Worm (Caenorhabditis elegans) whole organism, young adult: ENCODE data around the gene cdf-1.

ENCODE experiments used
- B0261.1 ChIP-seq: sonication (generic microtip); optimal IDR thresholded peaks from 2 replicates; lab custom pipeline; 2016; ENCODE audit warnings: mild to moderate bottlenecking, missing genetic modification characterization, moderate library complexity, missing compliant biosample characterization
- C17E4.6 ChIP-seq: fragments of 200-800 bp; sonication (Bioruptor generic); IDR thresholded peaks from 2 replicates; pipeline ENCODE4 v1.3.6; 2022; ENCODE audit warnings: missing genetic modification reagents, missing genetic modification characterization, missing compliant biosample characterization
- F10E7.11 ChIP-seq: sonication (generic microtip); optimal IDR thresholded peaks from 2 replicates; lab custom pipeline; 2017; ENCODE audit warnings: mild to moderate bottlenecking, missing genetic modification characterization, moderate library complexity, missing compliant biosample characterization
- F22D6.2 ChIP-seq: sonication (generic microtip); optimal IDR thresholded peaks from 2 replicates; lab custom pipeline; 2016; ENCODE audit warnings: mild to moderate bottlenecking, missing genetic modification characterization, missing compliant biosample characterization
- F33H1.4 ChIP-seq: fragments of 200-800 bp; sonication (Bioruptor generic); IDR thresholded peaks from 2 replicates; pipeline ENCODE4 v1.3.6; 2022; ENCODE audit warnings: missing genetic modification reagents, missing genetic modification characterization, missing compliant biosample characterization
- F39B2.1 ChIP-seq: fragments of 200-800 bp; sonication (Bioruptor generic); IDR thresholded peaks from 2 replicates; pipeline ENCODE4 v1.3.6; 2022; ENCODE audit warnings: missing genetic modification reagents, missing genetic modification characterization, missing compliant biosample characterization
- F49E8.2 ChIP-seq: sonication (generic microtip); optimal IDR thresholded peaks from 3 replicates; lab custom pipeline; 2017; ENCODE audit warnings: missing genetic modification characterization, mild to moderate bottlenecking, missing compliant biosample characterization, antibody characterized with exemption, moderate library complexity; ENCODE audit not compliant: insufficient read depth
- F55B11.4 ChIP-seq: sonication (generic microtip); optimal IDR thresholded peaks from 2 replicates; lab custom pipeline; 2016; ENCODE audit warnings: missing compliant biosample characterization, missing genetic modification characterization, borderline replicate concordance; ENCODE audit not compliant: insufficient read depth
- K11D2.4 ChIP-seq: fragments of 200-800 bp; sonication (Bioruptor generic); IDR thresholded peaks from 2 replicates; pipeline ENCODE4 v1.3.6; 2022; ENCODE audit warnings: missing genetic modification reagents, missing genetic modification characterization, missing compliant biosample characterization
- K12H6.12 ChIP-seq: fragments of 200-800 bp; sonication (Bioruptor generic); optimal IDR thresholded peaks from 2 replicates; lab custom pipeline; 2018; ENCODE audit warnings: mild to moderate bottlenecking, missing genetic modification characterization, missing compliant biosample characterization
- T26A5.8 ChIP-seq: sonication (generic microtip); optimal IDR thresholded peaks from 2 replicates; lab custom pipeline; 2016; ENCODE audit warnings: missing genetic modification characterization, missing compliant biosample characterization
- Y53F4B.3 ChIP-seq: fragments of 200-800 bp; sonication (Bioruptor generic); IDR thresholded peaks from 2 replicates; pipeline ENCODE4 v1.3.6; 2022; ENCODE audit warnings: missing genetic modification reagents, missing genetic modification characterization, missing compliant biosample characterization
- akir-1 ChIP-seq: fragments of 200-800 bp; sonication (Bioruptor generic); optimal IDR thresholded peaks from 2 replicates; lab custom pipeline; 2018; ENCODE audit warnings: mild to moderate bottlenecking, missing genetic modification characterization, moderate library complexity, missing compliant biosample characterization
- ama-1 ChIP-seq, 3 experiments: fragments of 150-350 bp in 1 of 3; sonication (generic microtip) in 2 of 3; optimal IDR thresholded peaks; 2 replicates each; lab custom pipeline; 2014 to 2018; ENCODE audit warnings: missing biosample characterization in 2 of 3, missing genetic modification characterization in 2 of 3, missing genetic modification reagents in 2 of 3
- attf-3 ChIP-seq: fragments of 200-800 bp; sonication (Bioruptor generic); conservative IDR thresholded peaks from 2 replicates; pipeline ENCODE4 v1.3.6; 2022; ENCODE audit warnings: missing genetic modification reagents, missing genetic modification characterization, missing compliant biosample characterization
- attf-5 ChIP-seq: fragments of 200-800 bp; sonication (Bioruptor generic); optimal IDR thresholded peaks from 2 replicates; lab custom pipeline; 2018; ENCODE audit warnings: mild to moderate bottlenecking, missing genetic modification characterization, missing compliant biosample characterization
- bed-2 ChIP-seq: fragments of 200-800 bp; sonication (Bioruptor generic); IDR thresholded peaks from 2 replicates; pipeline ENCODE4 v1.3.6; 2022; ENCODE audit warnings: missing genetic modification reagents, missing genetic modification characterization, missing compliant biosample characterization
- cebp-1 ChIP-seq, 2 experiments: fragments of 200-800 bp in 1 of 2; sonication (Bioruptor generic) in 1 of 2; sonication (generic microtip) in 1 of 2; IDR thresholded peaks in 1 of 2; optimal IDR thresholded peaks in 1 of 2; 2 replicates each; pipeline versions ENCODE4 v1.3.6 to Lab custom; 2017 to 2022; ENCODE audit warnings: missing compliant biosample characterization in 2 of 2, missing genetic modification characterization in 2 of 2, mild to moderate bottlenecking in 1 of 2, missing genetic modification reagents in 1 of 2, moderate library complexity in 1 of 2
- cebp-2 ChIP-seq: fragments of 200-800 bp; sonication (Bioruptor generic); IDR thresholded peaks from 2 replicates; pipeline ENCODE4 v1.3.6; 2022; ENCODE audit warnings: missing genetic modification characterization, missing compliant biosample characterization
- ceh-100 ChIP-seq: fragments of 200-800 bp; sonication (Bioruptor generic); IDR thresholded peaks from 2 replicates; pipeline ENCODE4 v1.3.6; 2022; ENCODE audit warnings: missing genetic modification reagents, missing genetic modification characterization, missing compliant biosample characterization
- dox-1 ChIP-seq: fragments of 200-800 bp; sonication (Bioruptor generic); IDR thresholded peaks from 2 replicates; pipeline ENCODE4 v1.3.6; 2022; ENCODE audit warnings: missing genetic modification reagents, missing genetic modification characterization, missing compliant biosample characterization
- dpff-1 ChIP-seq: sonication (generic microtip); optimal IDR thresholded peaks from 2 replicates; lab custom pipeline; 2017; ENCODE audit warnings: mild to moderate bottlenecking, missing genetic modification characterization, missing compliant biosample characterization
- dpl-1 ChIP-seq: fragments of 150-350 bp; optimal IDR thresholded peaks from 2 replicates; lab custom pipeline; 2014; ENCODE audit warnings: missing biosample characterization, missing genetic modification reagents, missing genetic modification characterization
- egl-18 ChIP-seq: fragments of 200-800 bp; sonication (Bioruptor generic); IDR thresholded peaks from 2 replicates; pipeline ENCODE4 v1.3.6; 2022; ENCODE audit warnings: missing genetic modification reagents, missing genetic modification characterization, missing compliant biosample characterization
- egrh-3 ChIP-seq: fragments of 200-800 bp; sonication (Bioruptor generic); IDR thresholded peaks from 2 replicates; pipeline ENCODE4 v1.3.6; 2022; ENCODE audit warnings: missing genetic modification reagents, missing genetic modification characterization, missing compliant biosample characterization
- ets-4 ChIP-seq: fragments of 200-800 bp; sonication (Bioruptor generic); optimal IDR thresholded peaks from 2 replicates; lab custom pipeline; 2018; ENCODE audit warnings: mild to moderate bottlenecking, missing genetic modification characterization, missing compliant biosample characterization
- hlh-12 ChIP-seq: sonication (generic microtip); optimal IDR thresholded peaks from 2 replicates; lab custom pipeline; 2016; ENCODE audit warnings: missing genetic modification characterization, missing compliant biosample characterization
- hsf-1 ChIP-seq: fragments of 200-800 bp; sonication (Bioruptor generic); IDR thresholded peaks from 2 replicates; pipeline ENCODE4 v1.3.6; 2022; ENCODE audit warnings: missing genetic modification reagents, missing genetic modification characterization, missing compliant biosample characterization
- lin-26 ChIP-seq: fragments of 200-800 bp; sonication (Bioruptor generic); IDR thresholded peaks from 2 replicates; pipeline ENCODE4 v1.3.6; 2022; ENCODE audit warnings: missing genetic modification reagents, missing genetic modification characterization, missing compliant biosample characterization
- lin-54 ChIP-seq: fragments of 200-800 bp; sonication (Bioruptor generic); optimal IDR thresholded peaks from 2 replicates; lab custom pipeline; 2018; ENCODE audit warnings: mild to moderate bottlenecking, missing genetic modification characterization, missing compliant biosample characterization
- lir-1 ChIP-seq: fragments of 200-800 bp; sonication (Bioruptor generic); conservative IDR thresholded peaks from 2 replicates; pipeline ENCODE4 v1.3.6; 2022; ENCODE audit warnings: missing genetic modification reagents, missing genetic modification characterization, missing compliant biosample characterization
- lsy-27 ChIP-seq: sonication (generic microtip); optimal IDR thresholded peaks from 2 replicates; lab custom pipeline; 2017; ENCODE audit warnings: missing genetic modification characterization, mild to moderate bottlenecking, missing compliant biosample characterization, antibody characterized with exemption, missing genotype, borderline replicate concordance; ENCODE audit not compliant: insufficient read depth
- madf-8 ChIP-seq: fragments of 200-800 bp; sonication (Bioruptor generic); conservative IDR thresholded peaks from 2 replicates; pipeline ENCODE4 v1.3.6; 2022; ENCODE audit warnings: missing genetic modification reagents, missing genetic modification characterization, missing compliant biosample characterization
- mcd-1 ChIP-seq: fragments of 200-800 bp; sonication (Bioruptor generic); IDR thresholded peaks from 2 replicates; pipeline ENCODE4 v1.3.6; 2022; ENCODE audit warnings: missing genetic modification reagents, missing genetic modification characterization, missing compliant biosample characterization
- mel-28 ChIP-seq: sonication (generic microtip); optimal IDR thresholded peaks from 2 replicates; lab custom pipeline; 2016; ENCODE audit warnings: borderline replicate concordance, mild to moderate bottlenecking, missing genetic modification characterization, missing compliant biosample characterization
- nfyb-1 ChIP-seq: fragments of 200-800 bp; sonication (Bioruptor generic); IDR thresholded peaks from 2 replicates; pipeline ENCODE4 v1.3.6; 2022; ENCODE audit warnings: missing genetic modification reagents, missing genetic modification characterization, missing compliant biosample characterization
- nhr-120 ChIP-seq: fragments of 200-800 bp; sonication (Bioruptor generic); IDR thresholded peaks from 2 replicates; pipeline ENCODE4 v1.3.6; 2022; ENCODE audit warnings: missing genetic modification characterization, missing compliant biosample characterization
- nhr-80 ChIP-seq: sonication (generic microtip); optimal IDR thresholded peaks from 2 replicates; lab custom pipeline; 2016; ENCODE audit warnings: missing genetic modification characterization, missing compliant biosample characterization
- nhr-90 ChIP-seq: sonication (generic microtip); optimal IDR thresholded peaks from 2 replicates; lab custom pipeline; 2016; ENCODE audit warnings: missing genotype, mild to moderate bottlenecking, missing genetic modification characterization, missing compliant biosample characterization
- pbrm-1 ChIP-seq: fragments of 200-800 bp; sonication (Bioruptor generic); IDR thresholded peaks from 2 replicates; pipeline ENCODE4 v1.3.6; 2022; ENCODE audit warnings: missing genetic modification reagents, missing genetic modification characterization, missing compliant biosample characterization
- snpc-1.1 ChIP-seq: sonication (generic microtip); optimal IDR thresholded peaks from 2 replicates; lab custom pipeline; 2017; ENCODE audit warnings: missing genetic modification characterization, mild to moderate bottlenecking, missing compliant biosample characterization, antibody characterized with exemption, moderate library complexity, missing genotype, missing genetic modification reagents; ENCODE audit not compliant: insufficient read depth
- sptf-2 ChIP-seq: fragments of 200-800 bp; sonication (Bioruptor generic); optimal IDR thresholded peaks from 2 replicates; lab custom pipeline; 2018; ENCODE audit warnings: mild to moderate bottlenecking, missing genetic modification characterization, missing compliant biosample characterization
- tbx-9 ChIP-seq: sonication (generic microtip); optimal IDR thresholded peaks from 2 replicates; lab custom pipeline; 2016; ENCODE audit warnings: borderline replicate concordance, missing genetic modification characterization, inconsistent platforms, missing compliant biosample characterization
- unc-130 ChIP-seq: sonication (generic microtip); optimal IDR thresholded peaks from 2 replicates; lab custom pipeline; 2016; ENCODE audit warnings: missing genetic modification reagents, missing genetic modification characterization, missing compliant biosample characterization
- ztf-25 ChIP-seq: fragments of 200-800 bp; sonication (Bioruptor generic); IDR thresholded peaks from 2 replicates; pipeline ENCODE4 v1.3.6; 2022; ENCODE audit warnings: missing genetic modification reagents, missing genetic modification characterization, missing compliant biosample characterization
- ztf-28 ChIP-seq: fragments of 200-800 bp; sonication (Bioruptor generic); IDR thresholded peaks from 2 replicates; pipeline ENCODE4 v1.3.6; 2022; ENCODE audit warnings: missing genetic modification reagents, missing genetic modification characterization, missing compliant biosample characterization

The cdf-1 gene

DNA sequence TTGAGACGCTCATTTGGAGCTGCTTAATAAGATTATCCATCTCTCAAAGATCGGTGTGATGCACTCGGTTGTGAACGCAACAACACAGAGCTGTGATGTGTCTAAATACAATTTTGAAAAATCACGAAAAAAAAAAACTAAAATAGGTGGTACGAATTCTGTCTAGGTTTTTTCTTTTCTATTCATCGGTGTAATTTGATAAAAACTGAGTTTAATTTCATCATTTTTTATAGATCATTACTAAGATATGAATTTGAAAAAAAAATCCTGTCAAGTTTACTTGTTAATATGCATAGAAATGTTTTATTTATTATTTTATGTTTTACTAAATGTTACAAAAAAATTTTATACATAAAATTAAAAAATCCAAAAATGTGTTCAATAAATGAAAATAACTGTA is 25.1 kb upstream of the cdf-1 start, which contains the start of gene ceh-60:
Gene ceh-60, minus strand, starts transcription at position 101 of the 400 bp plus-strand sequence.
- TF ChIP-seq K11D2.4 (GFP tag; lab: Robert Waterston, UW) (no peak), cebp-1 (GFP tag; IDR thresholded peaks at IDR 0.05; lab: Robert Waterston, UW) (no peak), cebp-1 (tag; optimal IDR thresholded peaks at IDR 0.05; lab: Kevin White, UChicago) (no peak), F10E7.11 (no peak), nhr-90 (tag; lab: Kevin White, UChicago) (no peak), T26A5.8 (tag; lab: Kevin White, UChicago) (no peak), dox-1 (GFP tag; lab: Robert Waterston, UW) (no peak), nhr-120 (GFP tag; lab: Robert Waterston, UW) (no peak), egrh-3 (GFP tag; lab: Robert Waterston, UW) (no peak), unc-130 (GFP tag; lab: Kevin White, UChicago) (no peak), F49E8.2 (no peak), nhr-80 (no peak), pbrm-1 (no peak), K12H6.12 (tag; lab: Kevin White, UChicago) (no peak), lin-54 (GFP tag; lab: Kevin White, UChicago) (no peak), F22D6.2 (tag; lab: Kevin White, UChicago) (no peak), hlh-12 (tag; lab: Kevin White, UChicago) (no peak), egl-18 (no peak), tbx-9 (tag; lab: Kevin White, UChicago) (no peak), lsy-27 (tag; lab: Kevin White, UChicago) (no peak)

DNA sequence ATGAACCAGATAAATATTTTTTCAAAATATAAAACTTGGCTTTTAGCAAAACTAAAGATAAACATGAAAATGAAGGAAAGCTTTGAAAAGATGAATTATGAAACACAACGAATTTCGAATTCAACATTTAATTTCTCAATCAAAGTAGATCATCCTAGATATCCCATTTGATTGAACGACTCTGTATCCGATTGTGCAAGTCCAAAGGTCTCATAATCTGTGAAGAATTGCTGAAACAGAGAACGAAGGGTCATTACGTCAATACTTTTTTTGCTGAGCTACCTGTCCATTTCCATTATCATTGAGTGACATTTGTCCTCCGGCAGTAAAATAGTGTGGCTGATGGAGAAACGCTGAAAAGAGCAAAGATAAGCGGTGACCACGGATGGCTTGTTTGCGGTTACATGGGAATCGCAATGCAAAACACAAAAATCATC is 17.7 kb upstream of the cdf-1 start:
- TF ChIP-seq nfyb-1 (GFP tag; lab: Robert Waterston, UW), result peak; percentile 90
- TF ChIP-seq Y53F4B.3 (GFP tag; lab: Robert Waterston, UW), result no peak
- TF ChIP-seq nhr-80, result peak; percentile 92
- TF ChIP-seq F39B2.1 (GFP tag; lab: Robert Waterston, UW), result no peak
- TF ChIP-seq hsf-1, result peak; percentile 36; the same call in 1 of the 2 replicates
- no peak for TF ChIP-seq F33H1.4
- TF ChIP-seq hlh-12 (tag; lab: Kevin White, UChicago), result no peak
- TF ChIP-seq egl-18, result no peak
- TF ChIP-seq dpff-1, result peak; percentile 58
- TF ChIP-seq lin-26, result no peak
- peak; percentile 41 for TF ChIP-seq ets-4 (GFP tag; lab: Kevin White, UChicago)
- no peak for TF ChIP-seq B0261.1 (tag; lab: Kevin White, UChicago)
- TF ChIP-seq C17E4.6, result peak; percentile 19; the same call in 1 of the 2 replicates
- no peak for TF ChIP-seq sptf-2
- no peak; the same call in 1 of the 2 replicates for TF ChIP-seq mcd-1 (GFP tag; lab: Robert Waterston, UW)
- TF ChIP-seq F55B11.4 (tag; lab: Kevin White, UChicago), result no peak
- TF ChIP-seq ceh-100 (GFP tag; lab: Robert Waterston, UW), result no peak
- TF ChIP-seq attf-5, result no peak
- TF ChIP-seq attf-3 (GFP tag; lab: Robert Waterston, UW), result no peak
- TF ChIP-seq mel-28 (tag; lab: Kevin White, UChicago), result no peak
- no peak for TF ChIP-seq ztf-25 (GFP tag; lab: Robert Waterston, UW)
- TF ChIP-seq bed-2 (GFP tag; lab: Robert Waterston, UW), result no peak
- TF ChIP-seq dpl-1 (GFP tag; lab: Kevin White, UChicago), result no peak
- no peak for TF ChIP-seq lir-1 (GFP tag; lab: Robert Waterston, UW)
- TF ChIP-seq madf-8 (GFP tag; lab: Robert Waterston, UW), result no peak
- TF ChIP-seq ama-1 (optimal IDR thresholded peaks at IDR 0.05; lab: Kevin White, UChicago), result peak; percentile 15
- TF ChIP-seq ama-1 (GFP tag; optimal IDR thresholded peaks at IDR 0.05; lab: Kevin White, UChicago), result no peak
- peak; percentile 47 for TF ChIP-seq lin-54 (GFP tag; lab: Kevin White, UChicago)
- TF ChIP-seq cebp-2 (GFP tag; lab: Robert Waterston, UW), result 0 out of 2 replicates have a peak, but pooled peaks have one; percentile 81
- no peak for TF ChIP-seq akir-1 (GFP tag; lab: Kevin White, UChicago)
- TF ChIP-seq snpc-1.1, result no peak
- TF ChIP-seq ztf-28 (GFP tag; lab: Robert Waterston, UW), result no peak
